Worm (Caenorhabditis elegans) whole organism, L4 larva: ENCODE data around the gene hpr-9.

Experiments used
- R02D3.7 ChIP-seq: fragments of 150-350 bp; sonication (generic microtip); optimal IDR thresholded peaks from 3 replicates; lab custom pipeline; 2014; ENCODE audit warnings: missing biosample characterization, missing genetic modification characterization
- ama-1 ChIP-seq: fragments of 150-350 bp; optimal IDR thresholded peaks from 2 replicates; lab custom pipeline; 2014; ENCODE audit warnings: inconsistent platforms, mixed read lengths
- daf-19 ChIP-seq: fragments of 200-800 bp; sonication (Bioruptor generic); conservative IDR thresholded peaks from 2 replicates; pipeline ENCODE4 v1.3.6; 2022; ENCODE audit warnings: missing genetic modification characterization, missing compliant biosample characterization
- fkh-10 ChIP-seq: fragments of 150-350 bp; optimal IDR thresholded peaks from 2 replicates; lab custom pipeline; 2014; ENCODE audit warnings: missing biosample characterization, missing genetic modification reagents, missing genetic modification characterization
- jun-1 ChIP-seq: fragments of 150-350 bp; optimal IDR thresholded peaks from 2 replicates; lab custom pipeline; 2014; ENCODE audit warnings: missing biosample characterization, missing genetic modification reagents, missing genetic modification characterization
- lir-3 ChIP-seq: sonication (generic microtip); optimal IDR thresholded peaks from 2 replicates; lab custom pipeline; 2016; ENCODE audit warnings: mild to moderate bottlenecking, missing genetic modification characterization, missing compliant biosample characterization
- mdl-1 ChIP-seq, 2 experiments: fragments of 150-350 bp in 1 of 2; sonication (generic microtip) in 1 of 2; optimal IDR thresholded peaks; 2 replicates each; lab custom pipeline; 2014 to 2017; ENCODE audit warnings: missing biosample characterization in 2 of 2, missing genetic modification characterization in 2 of 2
- nhr-237 ChIP-seq: sonication (generic microtip); optimal IDR thresholded peaks from 2 replicates; lab custom pipeline; 2017; ENCODE audit warnings: missing biosample characterization, missing genetic modification characterization
- spr-1 ChIP-seq: sonication (generic microtip); optimal IDR thresholded peaks from 2 replicates; lab custom pipeline; 2016; ENCODE audit warnings: mild to moderate bottlenecking, missing genetic modification characterization, missing compliant biosample characterization
- ztf-11 ChIP-seq: fragments of 150-350 bp; optimal IDR thresholded peaks from 2 replicates; lab custom pipeline; 2014; ENCODE audit warnings: missing biosample characterization, missing genetic modification characterization

DNA sequence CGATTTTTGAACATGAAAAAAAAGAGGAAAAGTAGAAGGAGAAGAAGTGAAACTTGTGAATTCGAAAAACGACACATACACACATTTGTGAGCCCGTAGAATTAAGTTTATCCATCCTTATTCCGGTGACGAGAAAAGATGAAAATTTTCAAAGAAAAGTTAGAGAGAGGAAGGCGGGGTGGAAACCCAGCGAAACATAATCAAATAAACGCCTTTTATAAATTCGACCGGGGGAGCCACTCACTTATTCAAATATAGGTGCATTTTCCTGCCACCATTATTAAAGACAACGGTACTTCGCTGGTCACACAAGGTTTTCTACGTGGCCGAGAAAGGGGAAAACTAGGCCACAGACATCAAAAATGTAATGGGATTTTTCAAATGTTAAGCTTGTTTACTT, 37.9 kb upstream of the hpr-9 start:
- TF ChIP-seq nhr-237 (tag; lab: Kevin White, UChicago) (no peak), mdl-1 (tag; optimal IDR thresholded peaks at IDR 0.05; lab: Kevin White, UChicago) (no peak), daf-19 (GFP tag; lab: Robert Waterston, UW) (no peak), ztf-11 (tag; lab: Kevin White, UChicago) (no peak), lir-3 (tag; lab: Kevin White, UChicago) (no peak), jun-1 (tag; lab: Kevin White, UChicago) (no peak), ama-1 (lab: Kevin White, UChicago) (no peak), spr-1 (tag; lab: Kevin White, UChicago) (no peak), R02D3.7 (tag; lab: Kevin White, UChicago) (no peak), fkh-10 (GFP tag; lab: Kevin White, UChicago) (no peak)
